Fruit fly (Drosophila melanogaster) whole organism, adult: ENCODE measurements around the gene AP-2mu.

ENCODE experiments used
- Hr96 ChIP-seq: fragments of 200-800 bp; sonication (Bioruptor generic); optimal IDR thresholded peaks from 2 replicates; lab custom pipeline; 2016; ENCODE audit warnings: missing biosample characterization, missing genetic modification characterization
- cnc ChIP-seq, 2 experiments: fragments of >200 bp; optimal IDR thresholded peaks; 2 replicates each; lab custom pipeline; 2017
- kay ChIP-seq: fragments of 200-800 bp; sonication (Bioruptor generic); peaks from one replicate; lab custom pipeline; 2016; ENCODE audit warnings: missing biosample characterization, missing genetic modification characterization, borderline replicate concordance
- ovo ChIP-seq: fragments of 200-800 bp; sonication (Bioruptor generic); optimal IDR thresholded peaks from 2 replicates; lab custom pipeline; 2016; ENCODE audit warnings: missing biosample characterization, missing genetic modification characterization
- pad ChIP-seq: fragments of 200-800 bp; sonication (Bioruptor generic); optimal IDR thresholded peaks from 3 replicates; lab custom pipeline; 2017; ENCODE audit warnings: missing biosample characterization, missing genetic modification characterization, mild to moderate bottlenecking, moderate library complexity, missing genetic modification reagents
- toe ChIP-seq: fragments of 200-800 bp; sonication (Bioruptor generic); optimal IDR thresholded peaks from 2 replicates; lab custom pipeline; 2016; ENCODE audit warnings: missing biosample characterization, missing genetic modification characterization

dm6 chr3R:22455335-22455985, 6.8 kb upstream of the AP-2mu start:
- TF ChIP-seq toe (GFP tag; lab: Kevin White, UChicago): peak; percentile 4
- peak in 1 of 2 experiments; percentile 25 for TF ChIP-seq cnc (optimal IDR thresholded peaks at IDR 0.05; lab: Kevin White, UChicago)
- no peak for TF ChIP-seq Hr96 (GFP tag; lab: Kevin White, UChicago)
- no peak for TF ChIP-seq pad (GFP tag; lab: Kevin White, UChicago)
- TF ChIP-seq ovo (GFP tag; lab: Kevin White, UChicago): no peak
- TF ChIP-seq kay (GFP tag; lab: Kevin White, UChicago): no peak
